Worm (Caenorhabditis elegans): Measurements from ENCODE around the gene W02B3.4.

DNA sequence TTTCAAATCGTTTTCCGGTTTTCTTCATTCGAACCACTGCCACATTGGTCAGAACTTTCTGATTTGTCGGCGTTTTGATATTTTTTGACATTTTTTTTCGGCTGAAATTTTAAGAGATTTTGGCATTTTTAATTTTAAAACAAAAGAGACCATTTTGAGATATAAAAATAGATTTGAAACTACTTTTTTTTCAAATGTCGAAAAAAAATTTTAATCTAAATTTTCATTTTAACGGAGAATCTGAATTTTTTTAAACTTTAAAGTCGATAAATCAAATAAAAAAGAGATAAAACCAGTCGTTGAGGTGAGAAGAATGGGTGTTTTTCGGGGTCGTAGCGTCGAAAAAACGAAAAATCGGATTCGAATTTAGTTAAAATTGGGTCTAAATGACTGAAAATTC is 44.9 kb downstream of the W02B3.4 start, which contains the start of gene sbds-1:
- TF ChIP-seq nhr-11 (tag; optimal IDR thresholded peaks at IDR 0.05) (no peak), skn-1 (tag; optimal IDR thresholded peaks at IDR 0.05) (no peak), nhr-6 (tag; optimal IDR thresholded peaks at IDR 0.05) (no peak), nhr-25 (tag; optimal IDR thresholded peaks at IDR 0.05) (no peak)
